Fruit fly (Drosophila melanogaster): ENCODE results near the gene SPE.
A peak's percentile ranks its signal among the peaks of the same experiment; 100 is the strongest.

SPE gene

DNA sequence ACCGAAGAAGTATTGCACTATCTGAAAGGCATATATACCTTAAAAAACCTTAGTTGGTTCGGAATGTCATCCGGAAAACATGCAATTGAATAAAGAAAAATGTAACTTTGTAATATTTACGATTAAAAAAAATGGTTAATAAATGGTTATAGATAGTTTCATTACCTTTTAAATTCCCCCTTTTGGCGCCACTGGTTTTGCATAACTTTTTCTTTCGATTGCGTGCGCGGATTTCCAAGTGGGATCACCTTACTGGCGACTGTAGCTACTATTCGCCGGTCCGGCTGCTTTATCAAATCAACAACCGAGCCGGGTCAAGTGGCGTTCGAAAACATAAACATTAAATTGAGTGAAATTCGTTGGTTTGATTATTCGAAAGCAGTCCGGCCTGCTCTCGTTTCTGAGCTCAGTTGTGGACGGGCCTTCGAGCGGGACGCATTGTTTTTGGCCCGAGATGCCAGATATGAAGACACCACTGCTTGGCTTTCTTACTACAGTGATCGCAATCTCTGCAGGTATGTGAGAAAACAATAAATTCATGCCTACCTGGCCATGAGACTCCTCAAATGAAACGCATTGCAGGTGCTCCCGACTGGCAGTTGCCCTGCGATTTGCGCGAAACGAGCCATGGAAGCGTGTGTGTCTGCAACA lies 18.5 kb downstream of the SPE start, which contains the start of gene Gba1b (continued):
- TF ChIP-seq bsh (GFP tag; optimal IDR thresholded peaks at IDR 0.05): no peak
- TF ChIP-seq CG15269 (tag; optimal IDR thresholded peaks at IDR 0.05): no peak
- TF ChIP-seq stc (GFP tag; IDR thresholded peaks at IDR 0.05): no peak
- TF ChIP-seq Dek (tag; optimal IDR thresholded peaks at IDR 0.05): no peak
- TF ChIP-seq H15 (GFP tag; IDR thresholded peaks at IDR 0.05): no peak
- no peak for TF ChIP-seq Atf3 (GFP tag; optimal IDR thresholded peaks at IDR 0.05)
- no peak for TF ChIP-seq Side (GFP tag; optimal IDR thresholded peaks at IDR 0.05)
- no peak for TF ChIP-seq stwl (tag; optimal IDR thresholded peaks at IDR 0.05)
- TF ChIP-seq CG2202 (tag; optimal IDR thresholded peaks at IDR 0.05): no peak
- no peak for TF ChIP-seq ems (GFP tag; optimal IDR thresholded peaks at IDR 0.05)
- no peak for TF ChIP-seq disco-r (GFP tag; optimal IDR thresholded peaks at IDR 0.05)
- no peak for TF ChIP-seq CG6765 (GFP tag; optimal IDR thresholded peaks at IDR 0.05)
- TF ChIP-seq CG17186 (GFP tag; optimal IDR thresholded peaks at IDR 0.05): no peak
- TF ChIP-seq Lim3 (GFP tag; IDR thresholded peaks at IDR 0.05): no peak
- TF ChIP-seq Dip3 (GFP tag; optimal IDR thresholded peaks at IDR 0.05): no peak
- no peak for TF ChIP-seq Sin3A (optimal IDR thresholded peaks at IDR 0.05)
- 0 out of 3 replicates have a peak, but pooled peaks have one; percentile 61 for TF ChIP-seq CG2199 (GFP tag; IDR thresholded peaks at IDR 0.05)
- TF ChIP-seq Xrp1 (GFP tag; IDR thresholded peaks at IDR 0.05): no peak
- TF ChIP-seq lov (optimal IDR thresholded peaks at IDR 0.05): no peak
- no peak for TF ChIP-seq lov (GFP tag; IDR thresholded peaks at IDR 0.05)
- no peak for TF ChIP-seq Camta (GFP tag; optimal IDR thresholded peaks at IDR 0.05)
- TF ChIP-seq CG14014 (GFP tag; IDR thresholded peaks at IDR 0.05): no peak
- TF ChIP-seq CG6272 (GFP tag; IDR thresholded peaks at IDR 0.05): no peak
- TF ChIP-seq wor (GFP tag; IDR thresholded peaks at IDR 0.05): no peak
- no peak for TF ChIP-seq sisA (GFP tag; IDR thresholded peaks at IDR 0.05)
- TF ChIP-seq Med (GFP tag): peak; percentile 63
- peak; percentile 38 for TF ChIP-seq D19A (tag; optimal IDR thresholded peaks at IDR 0.05)
- no peak for TF ChIP-seq amos (GFP tag; IDR thresholded peaks at IDR 0.05; ENCODE audit: partially characterized antibody)
- TF ChIP-seq HLHmδ (GFP tag; optimal IDR thresholded peaks at IDR 0.05): no peak
- no peak for TF ChIP-seq Atf-2 (GFP tag; optimal IDR thresholded peaks at IDR 0.05)
- no peak for TF ChIP-seq Jarid2 (GFP tag; optimal IDR thresholded peaks at IDR 0.05)
- peak; percentile 63 for TF ChIP-seq grn (GFP tag; optimal IDR thresholded peaks at IDR 0.05)
- TF ChIP-seq GATAe (GFP tag; conservative IDR thresholded peaks at IDR 0.05): no peak
- no peak for TF ChIP-seq sob (GFP tag; IDR thresholded peaks at IDR 0.05)
- no peak for TF ChIP-seq CG6854 (GFP tag; optimal IDR thresholded peaks at IDR 0.05)
- TF ChIP-seq CG10366 (GFP tag; IDR thresholded peaks at IDR 0.05): no peak
- TF ChIP-seq knrl (GFP tag; IDR thresholded peaks at IDR 0.05; ENCODE audit: partially characterized antibody): no peak
- TF ChIP-seq CG14667 (GFP tag; IDR thresholded peaks at IDR 0.05): no peak
- no peak for TF ChIP-seq CG32532 (GFP tag; IDR thresholded peaks at IDR 0.05)
- TF ChIP-seq Pdp1 (GFP tag; optimal IDR thresholded peaks at IDR 0.05): peak in 1 of 2 experiments; percentile 84
- TF ChIP-seq CG1603 (tag; optimal IDR thresholded peaks at IDR 0.05): no peak
- TF ChIP-seq Stat92E (GFP tag; optimal IDR thresholded peaks at IDR 0.05): no peak
- TF ChIP-seq tin (GFP tag; optimal IDR thresholded peaks at IDR 0.05): no peak
- TF ChIP-seq nom (GFP tag; optimal IDR thresholded peaks at IDR 0.05): no peak
- TF ChIP-seq Hey (tag; optimal IDR thresholded peaks at IDR 0.05): no peak
- no peak for TF ChIP-seq lilli (GFP tag; optimal IDR thresholded peaks at IDR 0.05)
- TF ChIP-seq Dp (GFP tag; optimal IDR thresholded peaks at IDR 0.05): no peak
- TF ChIP-seq pb (GFP tag; optimal IDR thresholded peaks at IDR 0.05): no peak
- no peak for TF ChIP-seq p53 (GFP tag; optimal IDR thresholded peaks at IDR 0.05)
